Worm (Caenorhabditis elegans): Measurements from ENCODE around the gene srh-223.

Gene srh-223

DNA sequence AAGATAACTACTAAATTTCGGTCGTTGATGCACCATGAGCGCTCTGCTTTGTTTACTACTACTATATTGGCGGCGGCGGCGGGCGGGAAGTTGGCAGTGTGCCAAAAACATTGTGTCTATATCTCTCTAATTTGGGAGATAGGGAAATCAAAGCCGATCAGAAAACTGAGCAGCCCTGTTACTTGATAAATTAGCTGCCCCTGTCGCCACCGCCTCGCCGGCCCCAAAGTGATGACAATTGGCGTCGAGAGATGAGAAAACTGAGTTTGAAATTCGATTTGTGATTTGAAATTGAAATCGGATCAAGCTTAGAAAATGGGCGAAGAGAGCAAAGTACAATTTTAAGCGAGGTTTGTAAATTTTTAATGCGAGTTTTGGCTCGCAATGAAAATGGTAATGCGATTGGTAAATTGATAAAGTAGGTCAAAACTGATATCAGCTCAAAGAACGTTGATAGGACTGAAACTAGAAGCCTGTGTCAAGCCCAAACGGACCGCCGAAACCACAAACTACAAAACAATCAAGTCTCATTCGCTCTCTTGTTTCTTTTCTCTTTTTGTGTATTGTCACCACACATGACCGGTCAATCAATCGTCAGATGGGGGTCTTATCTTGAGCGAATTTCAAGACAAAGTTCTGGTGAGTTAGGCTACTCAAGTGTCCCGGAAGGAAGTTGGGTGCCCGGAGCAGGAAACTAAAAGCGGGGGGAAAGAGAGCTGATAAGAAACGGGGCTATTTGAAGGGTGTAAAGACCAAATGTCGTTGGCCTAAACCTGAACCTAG lies 45.6 kb downstream of the srh-223 start:
- TF ChIP-seq nhr-179 (tag; optimal IDR thresholded peaks at IDR 0.05) (no peak), ets-4 (GFP tag; optimal IDR thresholded peaks at IDR 0.05) (peak; percentile 34), attf-3 (GFP tag; conservative IDR thresholded peaks at IDR 0.05) (no peak), Y95B8A.8 (GFP tag; IDR thresholded peaks at IDR 0.05) (no peak), snpc-1.3 (tag; optimal IDR thresholded peaks at IDR 0.05; ENCODE audit: insufficient read depth) (no peak), tbx-9 (tag; optimal IDR thresholded peaks at IDR 0.05; ENCODE audit: borderline replicate concordance) (no peak), atf-7 (tag; optimal IDR thresholded peaks at IDR 0.05) (peak; percentile 15), B0035.1 (tag; optimal IDR thresholded peaks at IDR 0.05) (no peak), ztf-25 (GFP tag; IDR thresholded peaks at IDR 0.05) (no peak), sptf-2 (GFP tag; optimal IDR thresholded peaks at IDR 0.05) (no peak), F23B12.7 (tag; optimal IDR thresholded peaks at IDR 0.05; ENCODE audit: insufficient read depth) (no peak), nhr-80 (tag; optimal IDR thresholded peaks at IDR 0.05) (peak; percentile 21)

DNA sequence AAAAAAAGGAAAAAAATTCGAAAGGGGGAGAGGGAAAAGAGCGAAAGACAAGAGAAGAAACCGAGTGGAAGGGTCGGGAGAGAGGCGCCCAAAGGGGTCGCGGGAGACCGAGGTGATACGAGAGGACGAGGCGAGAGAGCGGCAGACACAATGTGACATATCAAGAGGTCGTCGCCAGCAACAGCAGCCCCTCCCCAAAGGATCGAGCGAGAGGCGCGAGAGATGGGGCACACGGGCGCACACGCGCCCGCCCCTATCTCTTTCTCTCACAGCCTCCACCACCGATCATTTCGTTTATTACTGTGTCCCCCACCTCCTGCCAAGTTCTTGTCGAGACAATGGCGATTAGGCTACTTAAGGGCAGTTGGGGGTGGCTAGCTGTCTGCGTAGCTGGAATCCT lies 46.5 kb downstream of the srh-223 start:
- TF ChIP-seq egl-44 (GFP tag; IDR thresholded peaks at IDR 0.05), result peak; percentile 91
- peak; percentile 69 for TF ChIP-seq attf-5 (GFP tag; optimal IDR thresholded peaks at IDR 0.05)
- TF ChIP-seq somi-1 (GFP tag; optimal IDR thresholded peaks at IDR 0.05), result peak; percentile 14
- no peak for TF ChIP-seq ccch-3 (GFP tag; optimal IDR thresholded peaks at IDR 0.05)
- TF ChIP-seq lin-26 (GFP tag; IDR thresholded peaks at IDR 0.05), result peak; percentile 63; the same call in 1 of the 2 replicates
- TF ChIP-seq rcor-1 (GFP tag; IDR thresholded peaks at IDR 0.05), result 0 out of 2 replicates have a peak, but pooled peaks have one; percentile 34
- TF ChIP-seq lir-1 (GFP tag; conservative IDR thresholded peaks at IDR 0.05), result peak; percentile 30; the same call in 1 of the 2 replicates
- TF ChIP-seq B0336.3 (GFP tag; IDR thresholded peaks at IDR 0.05), result peak; percentile 34; the same call in 1 of the 2 replicates
- TF ChIP-seq atf-7 (tag; optimal IDR thresholded peaks at IDR 0.05), result peak; percentile 51
- TF ChIP-seq lsl-1 (GFP tag; optimal IDR thresholded peaks at IDR 0.05), result no peak
- TF ChIP-seq ztf-3 (GFP tag; optimal IDR thresholded peaks at IDR 0.05), result no peak
- no peak for TF ChIP-seq hlh-26 (GFP tag; conservative IDR thresholded peaks at IDR 0.05)
- TF ChIP-seq pbrm-1 (GFP tag; IDR thresholded peaks at IDR 0.05), result 0 out of 2 replicates have a peak, but pooled peaks have one; percentile 23
- peak; percentile 56 for TF ChIP-seq ceh-27 (GFP tag; optimal IDR thresholded peaks at IDR 0.05)
- peak; percentile 68 for TF ChIP-seq chd-7 (tag; optimal IDR thresholded peaks at IDR 0.05)
- peak; percentile 99 for TF ChIP-seq zfh-2 (GFP tag; conservative IDR thresholded peaks at IDR 0.05)
- TF ChIP-seq let-526 (GFP tag; IDR thresholded peaks at IDR 0.05), result 0 out of 2 replicates have a peak, but pooled peaks have one; percentile 44
- peak; percentile 94 for TF ChIP-seq nhr-80 (tag; optimal IDR thresholded peaks at IDR 0.05)
- TF ChIP-seq tbp1 (GFP tag; optimal IDR thresholded peaks at IDR 0.05), result peak; percentile 41
- no peak for TF ChIP-seq unc-62 (GFP tag; optimal IDR thresholded peaks at IDR 0.05)
- 0 out of 2 replicates have a peak, but pooled peaks have one; percentile 28 for TF ChIP-seq madf-6 (GFP tag; IDR thresholded peaks at IDR 0.05)
- TF ChIP-seq ets-4 (GFP tag; optimal IDR thresholded peaks at IDR 0.05), result peak; percentile 42
- no peak for TF ChIP-seq snpc-4 (GFP tag; optimal IDR thresholded peaks at IDR 0.05)
- TF ChIP-seq snpc-4 (tag; optimal IDR thresholded peaks at IDR 0.05), result peak in 3 of 4 experiments; percentile 48 to 66 (median 57)
- TF ChIP-seq nhr-27 (tag; optimal IDR thresholded peaks at IDR 0.05), result no peak
- 0 out of 2 replicates have a peak, but pooled peaks have one; percentile 48 for TF ChIP-seq Y53G8AR.9 (GFP tag; conservative IDR thresholded peaks at IDR 0.05)
- no peak for TF ChIP-seq F57C9.4 (tag; optimal IDR thresholded peaks at IDR 0.05)
- 0 out of 2 replicates have a peak, but pooled peaks have one; percentile 62 for TF ChIP-seq ztf-28 (GFP tag; IDR thresholded peaks at IDR 0.05)
- TF ChIP-seq lin-54 (GFP tag; optimal IDR thresholded peaks at IDR 0.05), result peak; percentile 53
- TF ChIP-seq tlf-1 (GFP tag; optimal IDR thresholded peaks at IDR 0.05), result peak; percentile 9
- TF ChIP-seq K12H6.12 (tag; optimal IDR thresholded peaks at IDR 0.05), result peak; percentile 13
- TF ChIP-seq nfya-1 (tag; optimal IDR thresholded peaks at IDR 0.05; ENCODE audit: borderline replicate concordance, insufficient read depth), result no peak
- TF ChIP-seq hlh-12 (tag; optimal IDR thresholded peaks at IDR 0.05), result no peak
- TF ChIP-seq lin-40 (tag; optimal IDR thresholded peaks at IDR 0.05), result peak; percentile 68
- TF ChIP-seq ekl-4 (GFP tag; IDR thresholded peaks at IDR 0.05), result 0 out of 2 replicates have a peak, but pooled peaks have one; percentile 18
